Fruit fly (Drosophila melanogaster) whole organism, embryonic: ENCODE measurements around the gene CG34417.
A peak's percentile ranks its signal among the peaks of the same experiment; 100 is the strongest.

Experiments used
- CG10431 ChIP-seq: fragments of 200-800 bp; sonication (Bioruptor generic); optimal IDR thresholded peaks from 3 replicates; lab custom pipeline; 2018; ENCODE audit warnings: missing biosample characterization, mild to moderate bottlenecking, missing genetic modification characterization
- CG31224 ChIP-seq: fragments of 200-800 bp; sonication (Bioruptor generic); IDR thresholded peaks from 2 replicates; pipeline ENCODE4 v1.3.6; 2022; ENCODE audit warnings: missing biosample characterization, missing genetic modification characterization
- CG9609 ChIP-seq: fragments of 200-800 bp; sonication (Bioruptor generic); optimal IDR thresholded peaks from 3 replicates; lab custom pipeline; 2016; ENCODE audit warnings: missing biosample characterization, missing genetic modification characterization
- D19B ChIP-seq: fragments of 200-800 bp; sonication (Bioruptor generic); optimal IDR thresholded peaks from 2 replicates; lab custom pipeline; 2017; ENCODE audit warnings: missing biosample characterization, mild to moderate bottlenecking, missing genetic modification characterization
- GATAe ChIP-seq: fragments of 200-800 bp; sonication (Bioruptor generic); conservative IDR thresholded peaks from 2 replicates; pipeline ENCODE4 v1.3.6; 2022; ENCODE audit warnings: missing biosample characterization, missing genetic modification characterization
- H2.0 ChIP-seq: fragments of 200-800 bp; sonication (Bioruptor generic); IDR thresholded peaks from 2 replicates; pipeline ENCODE4 v1.3.6; 2022; ENCODE audit warnings: missing biosample characterization, missing genetic modification characterization
- Hr3 ChIP-seq: fragments of 200-800 bp; sonication (Bioruptor generic); optimal IDR thresholded peaks from 3 replicates; lab custom pipeline; 2016; ENCODE audit warnings: missing biosample characterization, missing genetic modification characterization
- Nf-YC ChIP-seq: fragments of 200-800 bp; optimal IDR thresholded peaks from 3 replicates; lab custom pipeline; 2019; ENCODE audit warnings: missing biosample characterization, mild to moderate bottlenecking, missing genetic modification characterization, moderate library complexity
- Vsx1 ChIP-seq: fragments of 200-800 bp; sonication (Bioruptor generic); optimal IDR thresholded peaks from 2 replicates; lab custom pipeline; 2017; ENCODE audit warnings: missing biosample characterization, mild to moderate bottlenecking, missing genetic modification characterization, missing genetic modification reagents
- klu ChIP-seq: fragments of 200-800 bp; sonication (Bioruptor generic); IDR thresholded peaks from 2 replicates; pipeline ENCODE4 v1.3.6; 2022; ENCODE audit warnings: missing biosample characterization, missing genetic modification characterization
- odd ChIP-seq: fragments of 200-800 bp; sonication (Bioruptor generic); optimal IDR thresholded peaks from 2 replicates; lab custom pipeline; 2017; ENCODE audit warnings: missing biosample characterization, mild to moderate bottlenecking, missing genetic modification characterization
- sima ChIP-seq: fragments of 200-800 bp; sonication (Bioruptor generic); optimal IDR thresholded peaks from 2 replicates; lab custom pipeline; 2016; ENCODE audit warnings: missing biosample characterization, missing genetic modification characterization

DNA sequence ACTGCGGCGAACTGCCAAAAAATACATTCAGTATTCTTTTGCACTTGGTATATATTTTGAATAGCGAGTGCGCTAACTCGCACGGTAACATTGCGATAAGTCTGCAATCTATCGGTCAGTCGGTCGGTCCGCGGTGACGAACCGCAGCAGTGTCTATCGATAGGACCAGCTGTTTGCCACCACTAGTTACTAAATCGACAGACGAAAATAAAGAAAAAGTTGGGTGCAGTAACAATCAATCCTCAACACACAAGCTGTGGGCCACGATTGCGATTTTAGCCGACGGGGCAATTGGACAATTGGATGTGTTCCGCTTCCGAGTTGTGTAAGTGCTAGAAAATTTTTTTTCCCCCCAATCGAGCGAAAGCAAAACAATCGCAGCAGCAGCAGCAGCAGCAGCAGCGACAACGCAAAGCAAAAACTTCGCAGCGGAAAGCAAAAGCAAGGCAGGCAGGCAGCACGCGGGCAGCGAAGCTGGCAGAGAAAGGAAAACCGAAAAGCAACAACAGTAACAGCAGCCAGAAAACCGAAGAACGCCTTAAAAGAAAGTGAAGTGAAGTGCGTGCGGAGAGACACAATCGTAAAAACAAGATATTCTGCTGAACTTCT lies 50.2 kb downstream of the CG34417 start, which contains the start of gene Pat1:
- TF ChIP-seq odd (no peak), klu (GFP tag; lab: Robert Waterston, UW) (no peak), CG9609 (GFP tag; lab: Kevin White, UChicago) (no peak), Hr3 (no peak), Vsx1 (no peak), CG31224 (GFP tag; lab: Robert Waterston, UW) (no peak), D19B (GFP tag; lab: Kevin White, UChicago) (no peak), H2.0 (GFP tag; lab: Robert Waterston, UW) (no peak), Nf-YC (tag; lab: Kevin White, UChicago) (peak; percentile 6), GATAe (GFP tag; lab: Robert Waterston, UW) (no peak), sima (GFP tag; lab: Kevin White, UChicago) (no peak), CG10431 (no peak)
